Worm (Caenorhabditis elegans) whole organism, L1 larva: ENCODE data around the gene math-6.

Experiments
- C04F5.9 ChIP-seq: sonication (generic microtip); optimal IDR thresholded peaks from 2 replicates; lab custom pipeline; 2016; ENCODE audit warnings: missing genetic modification characterization, missing compliant biosample characterization
- F16B12.6 ChIP-seq: fragments of 150-350 bp; optimal IDR thresholded peaks from 2 replicates; lab custom pipeline; 2014; ENCODE audit warnings: missing biosample characterization, missing genetic modification characterization
- Y116A8C.19 ChIP-seq: sonication (generic microtip); optimal IDR thresholded peaks from 2 replicates; lab custom pipeline; 2016; ENCODE audit warnings: missing compliant biosample characterization, missing genetic modification characterization, borderline replicate concordance
- blmp-1 ChIP-seq: fragments of 150-350 bp; optimal IDR thresholded peaks from 2 replicates; lab custom pipeline; 2014; ENCODE audit warnings: missing biosample characterization, missing genetic modification characterization
- dsc-1 ChIP-seq: sonication (generic microtip); optimal IDR thresholded peaks from 2 replicates; lab custom pipeline; 2016; ENCODE audit warnings: mild to moderate bottlenecking, missing genetic modification characterization, missing compliant biosample characterization
- efl-1 ChIP-seq, 4 experiments: fragments of 150-350 bp; optimal IDR thresholded peaks in 3 of 4; peaks in 1 of 4; 1 replicate in 1 of 4; 2 replicates in 3 of 4; lab custom pipeline; 2014; ENCODE audit warnings: missing biosample characterization in 2 of 4, missing genetic modification characterization in 2 of 4, missing genetic modification reagents in 2 of 4
- efl-3 ChIP-seq: fragments of 200-800 bp; sonication (Bioruptor generic); optimal IDR thresholded peaks from 2 replicates; lab custom pipeline; 2018; ENCODE audit warnings: mild to moderate bottlenecking, missing genetic modification characterization, missing compliant biosample characterization
- egl-13 ChIP-seq: sonication (generic microtip); optimal IDR thresholded peaks from 2 replicates; lab custom pipeline; 2016; ENCODE audit warnings: missing genotype, missing genetic modification reagents, missing genetic modification characterization, missing compliant biosample characterization
- fkh-10 ChIP-seq: sonication (generic microtip); optimal IDR thresholded peaks from 2 replicates; lab custom pipeline; 2017; ENCODE audit warnings: missing biosample characterization, missing genetic modification reagents, missing genetic modification characterization
- fos-1 ChIP-seq: fragments of 150-350 bp; optimal IDR thresholded peaks from 2 replicates; lab custom pipeline; 2014; ENCODE audit warnings: missing biosample characterization, missing genetic modification characterization
- hlh-4 ChIP-seq: sonication (generic microtip); optimal IDR thresholded peaks from 2 replicates; lab custom pipeline; 2016; ENCODE audit warnings: mild to moderate bottlenecking, missing genetic modification characterization, missing compliant biosample characterization
- hpl-2 ChIP-seq: fragments of 150-350 bp; optimal IDR thresholded peaks from 2 replicates; lab custom pipeline; 2014; ENCODE audit warnings: missing biosample characterization, missing genetic modification reagents, missing genetic modification characterization
- irx-1 ChIP-seq: sonication (generic microtip); optimal IDR thresholded peaks from 2 replicates; lab custom pipeline; 2016; ENCODE audit warnings: missing genetic modification characterization, missing compliant biosample characterization
- isw-1 ChIP-seq: fragments of 200-800 bp; sonication (Bioruptor generic); IDR thresholded peaks from 2 replicates; pipeline ENCODE4 v1.3.6; 2022; ENCODE audit warnings: missing genetic modification characterization, missing compliant biosample characterization
- jun-1 ChIP-seq: fragments of 150-350 bp; optimal IDR thresholded peaks from 2 replicates; lab custom pipeline; 2014; ENCODE audit warnings: missing biosample characterization, missing genetic modification reagents, missing genetic modification characterization
- mab-9 ChIP-seq: fragments of 200-800 bp; sonication (Bioruptor generic); IDR thresholded peaks from 2 replicates; pipeline ENCODE4 v1.3.6; 2022; ENCODE audit warnings: missing genetic modification reagents, missing genetic modification characterization, missing compliant biosample characterization
- mdl-1 ChIP-seq, 2 experiments: fragments of 150-350 bp; optimal IDR thresholded peaks; 2 replicates each; lab custom pipeline; 2014 to 2017; ENCODE audit warnings: missing biosample characterization in 2 of 2, missing genetic modification characterization in 2 of 2, inconsistent platforms in 1 of 2
- mef-2 ChIP-seq: fragments of 150-350 bp; optimal IDR thresholded peaks from 2 replicates; lab custom pipeline; 2014; ENCODE audit warnings: missing biosample characterization, missing genetic modification characterization
- nhr-11 ChIP-seq: fragments of 150-350 bp; optimal IDR thresholded peaks from 2 replicates; lab custom pipeline; 2014; ENCODE audit warnings: missing biosample characterization, missing genetic modification characterization
- nhr-12 ChIP-seq: sonication (generic microtip); optimal IDR thresholded peaks from 2 replicates; lab custom pipeline; 2017; ENCODE audit warnings: missing biosample characterization, missing genetic modification characterization
- nhr-19 ChIP-seq: fragments of 200-800 bp; sonication (Bioruptor generic); conservative IDR thresholded peaks from 2 replicates; pipeline ENCODE4 v1.3.6; 2022; ENCODE audit warnings: missing genetic modification characterization, missing compliant biosample characterization
- nhr-237 ChIP-seq: fragments of 150-350 bp; optimal IDR thresholded peaks from 2 replicates; lab custom pipeline; 2014; ENCODE audit warnings: missing biosample characterization, missing genetic modification characterization
- nhr-28 ChIP-seq: fragments of 150-350 bp; optimal IDR thresholded peaks from 2 replicates; lab custom pipeline; 2014; ENCODE audit warnings: missing biosample characterization, missing genetic modification characterization
- nhr-71 ChIP-seq: sonication (generic microtip); optimal IDR thresholded peaks from 2 replicates; lab custom pipeline; 2016; ENCODE audit warnings: mild to moderate bottlenecking, missing genetic modification characterization, moderate library complexity, missing compliant biosample characterization
- pqm-1 ChIP-seq: sonication (generic microtip); optimal IDR thresholded peaks from 3 replicates; lab custom pipeline; 2017; ENCODE audit warnings: missing biosample characterization, missing genetic modification characterization
- sptf-1 ChIP-seq: fragments of 150-350 bp; optimal IDR thresholded peaks from 2 replicates; lab custom pipeline; 2014; ENCODE audit warnings: missing biosample characterization, missing genetic modification characterization
- sup-37 ChIP-seq: fragments of 200-800 bp; sonication (Bioruptor generic); optimal IDR thresholded peaks from 2 replicates; lab custom pipeline; 2018; ENCODE audit warnings: mild to moderate bottlenecking, missing genetic modification characterization, missing compliant biosample characterization
- unc-62 ChIP-seq: fragments of 150-350 bp; optimal IDR thresholded peaks from 2 replicates; lab custom pipeline; 2014; ENCODE audit warnings: missing biosample characterization, missing genetic modification reagents, missing genetic modification characterization
- unc-86 ChIP-seq: sonication (generic microtip); optimal IDR thresholded peaks from 2 replicates; lab custom pipeline; 2016; ENCODE audit warnings: missing genetic modification characterization, missing compliant biosample characterization
- unc-98 ChIP-seq: fragments of 200-800 bp; sonication (Bioruptor generic); IDR thresholded peaks from 2 replicates; pipeline ENCODE4 v1.3.6; 2022; ENCODE audit warnings: missing genetic modification characterization, missing compliant biosample characterization
- zag-1 ChIP-seq: fragments of 150-350 bp; optimal IDR thresholded peaks from 2 replicates; lab custom pipeline; 2014; ENCODE audit warnings: missing biosample characterization, missing genetic modification characterization
- ztf-11 ChIP-seq, 2 experiments: sonication (generic microtip); optimal IDR thresholded peaks; 2 replicates each; lab custom pipeline; 2016 to 2017; ENCODE audit warnings: missing genetic modification characterization in 2 of 2, missing biosample characterization in 1 of 2, missing compliant biosample characterization in 1 of 2
- ztf-4 ChIP-seq: fragments of 150-350 bp; optimal IDR thresholded peaks from 2 replicates; lab custom pipeline; 2014; ENCODE audit warnings: missing biosample characterization, missing genetic modification characterization

Gene math-6

DNA sequence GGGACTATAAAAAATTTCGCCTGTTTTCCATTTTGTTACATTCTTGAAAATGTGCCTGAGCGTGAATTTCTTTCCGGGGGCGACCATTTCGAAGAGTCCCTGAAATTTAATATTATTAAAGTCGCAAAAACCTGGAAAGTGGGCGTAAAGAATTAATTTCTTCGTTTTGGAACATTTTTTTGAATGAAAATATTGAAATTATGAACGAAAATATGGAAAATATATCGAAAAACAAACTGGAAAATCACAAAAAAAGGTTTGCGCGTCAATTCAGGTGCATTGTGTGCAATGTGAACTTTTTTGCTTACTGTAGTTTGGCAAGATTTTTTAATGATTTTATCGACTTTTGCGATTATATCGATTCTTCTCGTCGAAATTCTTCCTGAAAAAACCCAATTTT, 36.5 kb upstream of the math-6 start, which contains the start of gene bath-7:
TSS of gene bath-7 (minus strand) at position 101 of the 400 bp plus-strand sequence.
- TF ChIP-seq nhr-12 (tag; lab: Kevin White, UChicago) = no peak
- TF ChIP-seq efl-1 (optimal IDR thresholded peaks at IDR 0.05; lab: Kevin White, UChicago) = no peak
- peak in 1 of 2 experiments; percentile 62 for TF ChIP-seq efl-1 (GFP tag; optimal IDR thresholded peaks at IDR 0.05 in 1 of 2; lab: Kevin White, UChicago)
- TF ChIP-seq sup-37 (GFP tag; lab: Kevin White, UChicago) = no peak
- no peak for TF ChIP-seq irx-1 (tag; lab: Kevin White, UChicago)

DNA sequence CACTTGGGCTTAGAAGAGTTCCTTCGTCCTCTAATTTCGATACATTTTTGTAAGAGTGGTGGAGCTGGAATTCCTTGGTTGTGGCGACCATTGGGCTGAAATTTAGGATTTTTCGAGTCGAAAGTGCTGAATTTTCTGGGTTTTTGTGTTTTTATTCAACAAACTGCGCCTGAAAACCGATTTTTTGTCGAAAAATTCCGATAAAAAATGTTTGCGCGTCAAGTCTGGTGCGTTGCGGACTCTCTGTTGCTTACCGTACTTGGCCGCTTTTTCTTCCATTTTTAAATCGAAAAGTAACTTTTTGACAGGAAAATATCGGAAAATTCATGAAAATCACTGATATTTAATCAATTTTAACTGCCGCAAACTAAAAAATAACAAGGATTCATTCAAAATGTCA, 33.3 kb upstream of the math-6 start, which contains the start of gene bath-4:
TSS of gene bath-4 (minus strand) at position 101 of the 400 bp plus-strand sequence.
- TF ChIP-seq Y116A8C.19 (tag; lab: Kevin White, UChicago) (no peak), unc-86 (tag; lab: Kevin White, UChicago) (no peak), sptf-1 (tag; lab: Kevin White, UChicago) (no peak), nhr-237 (tag; lab: Kevin White, UChicago) (no peak), hpl-2 (GFP tag; lab: Kevin White, UChicago) (no peak), F16B12.6 (tag; lab: Kevin White, UChicago) (no peak), zag-1 (tag; lab: Kevin White, UChicago) (no peak), mef-2 (no peak), nhr-12 (tag; lab: Kevin White, UChicago) (no peak), C04F5.9 (no peak), fos-1 (no peak), nhr-71 (tag; lab: Kevin White, UChicago) (no peak)

DNA sequence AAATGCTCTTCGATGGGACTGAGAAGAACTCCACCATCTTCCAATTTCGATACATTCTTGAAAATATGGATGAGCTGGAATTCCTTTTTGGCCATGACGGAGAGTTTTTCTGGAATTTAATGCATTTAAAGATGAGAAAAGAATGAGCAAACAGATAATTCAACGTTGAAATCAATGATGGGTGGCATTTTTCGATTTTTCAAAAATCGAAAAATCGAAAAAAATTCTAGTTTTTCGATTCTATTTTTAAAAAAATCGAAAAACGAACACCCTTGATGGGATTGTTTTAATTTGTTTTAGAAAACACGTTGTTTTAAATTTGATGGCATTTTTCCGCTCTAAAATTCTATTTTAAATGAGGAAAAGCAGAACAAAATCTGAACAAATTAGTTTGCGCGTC, 28.2 kb upstream of the math-6 start, which contains the start of gene math-31:
TSS of gene math-31 (minus strand) at position 101 of the 400 bp plus-strand sequence.
- TF ChIP-seq F16B12.6 (tag; lab: Kevin White, UChicago) (no peak), unc-62 (GFP tag; lab: Kevin White, UChicago) (no peak), hlh-4 (no peak), dsc-1 (tag; lab: Kevin White, UChicago) (no peak), isw-1 (GFP tag; lab: Robert Waterston, UW) (no peak), pqm-1 (no peak), nhr-28 (tag; lab: Kevin White, UChicago) (no peak), ztf-4 (tag; lab: Kevin White, UChicago) (no peak), nhr-19 (no peak), mab-9 (no peak), jun-1 (tag; lab: Kevin White, UChicago) (no peak), mdl-1 (tag; optimal IDR thresholded peaks at IDR 0.05; lab: Kevin White, UChicago) (no peak), fkh-10 (GFP tag; lab: Kevin White, UChicago) (no peak), sup-37 (GFP tag; lab: Kevin White, UChicago) (no peak), efl-3 (no peak), nhr-11 (no peak)

DNA sequence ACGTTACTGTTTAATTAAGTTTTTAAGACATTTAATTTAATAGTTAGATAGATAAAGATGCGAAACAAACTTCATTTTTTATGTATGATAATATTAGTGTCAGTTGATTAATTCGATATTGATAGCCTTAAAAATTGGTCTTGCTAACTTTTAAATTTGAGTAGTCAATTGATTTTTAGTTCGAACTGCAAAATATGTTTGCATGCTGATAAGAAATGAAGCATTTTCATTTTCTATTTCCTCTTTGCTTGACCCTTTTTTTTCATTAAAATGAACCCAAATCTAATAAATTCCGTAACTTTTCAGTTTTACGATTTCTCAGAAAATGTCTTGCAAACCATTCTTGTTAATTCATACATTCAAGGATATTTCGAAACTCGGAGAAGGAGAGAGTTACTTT, 20.6 kb upstream of the math-6 start, which contains the start of gene math-22:
TSS of gene math-22 (plus strand) at position 301 of the 400 bp plus-strand sequence.
- TF ChIP-seq unc-98 (GFP tag; lab: Robert Waterston, UW) (no peak), fos-1 (no peak), egl-13 (tag; lab: Kevin White, UChicago) (no peak)

DNA sequence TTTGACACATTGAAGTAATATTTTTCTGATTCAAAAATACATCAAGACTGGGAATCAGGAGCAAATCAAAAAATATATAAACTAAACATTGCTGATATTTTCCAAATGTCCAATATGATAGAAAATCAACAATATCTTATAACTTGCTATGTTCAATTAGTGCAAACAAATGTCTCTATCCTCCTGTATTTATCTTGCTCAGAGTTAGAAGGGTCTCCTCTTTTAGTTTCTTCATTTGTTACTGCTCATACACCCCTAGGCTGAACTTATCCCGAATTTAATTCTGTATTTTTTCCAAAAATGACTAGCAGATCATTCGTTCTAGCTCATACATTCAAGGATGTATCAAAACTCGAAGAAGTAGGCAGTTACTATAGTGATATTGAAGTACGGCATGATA, 17.4 kb upstream of the math-6 start, which contains the start of gene math-23:
TSS of gene math-23 (plus strand) at position 301 of the 400 bp plus-strand sequence.
- TF ChIP-seq ztf-11 (tag; optimal IDR thresholded peaks at IDR 0.05; lab: Kevin White, UChicago) (no peak), efl-3 (no peak), irx-1 (tag; lab: Kevin White, UChicago) (no peak), nhr-237 (tag; lab: Kevin White, UChicago) (no peak), blmp-1 (tag; lab: Kevin White, UChicago) (no peak)
